Fruit fly (Drosophila melanogaster): ENCODE measurements around the gene Cpr72Ec.

Gene Cpr72Ec

DNA sequence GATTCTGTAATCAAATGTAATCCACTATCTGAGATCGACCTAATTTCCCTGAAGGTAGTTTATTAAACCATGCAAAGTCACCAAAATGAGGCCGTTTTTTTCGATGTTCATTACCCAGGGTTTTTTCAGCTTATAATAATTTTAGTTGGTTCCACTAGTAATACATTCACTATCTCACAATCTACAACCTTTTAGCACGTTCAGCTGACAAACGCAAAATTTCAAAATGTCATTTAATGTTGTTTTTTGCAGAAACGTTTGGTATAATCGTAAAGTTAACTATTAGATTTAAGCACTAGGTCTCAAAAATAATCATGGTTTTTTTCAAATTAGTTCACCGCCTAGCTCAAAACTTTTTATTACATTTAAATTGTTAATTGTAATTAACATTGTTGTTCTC, 33.0 kb upstream of the Cpr72Ec start, which contains the start of gene CG44836:
TSS of gene CG44836 (minus strand) at position 101 of the 400 bp plus-strand sequence.
- TF ChIP-seq esn (GFP tag; optimal IDR thresholded peaks at IDR 0.05), result no peak
- no peak for TF ChIP-seq CG3919 (GFP tag; optimal IDR thresholded peaks at IDR 0.05)
- TF ChIP-seq CG6163 (GFP tag; IDR thresholded peaks at IDR 0.05), result no peak
- TF ChIP-seq CG6276 (GFP tag; optimal IDR thresholded peaks at IDR 0.05), result no peak
- TF ChIP-seq Ets21C (GFP tag; optimal IDR thresholded peaks at IDR 0.05), result no peak
- TF ChIP-seq CG8319 (GFP tag; optimal IDR thresholded peaks at IDR 0.05), result no peak
- TF ChIP-seq CG10631 (GFP tag; optimal IDR thresholded peaks at IDR 0.05), result no peak
- no peak for TF ChIP-seq net (GFP tag; optimal IDR thresholded peaks at IDR 0.05)
- TF ChIP-seq CG15336 (GFP tag; IDR thresholded peaks at IDR 0.05), result no peak
- TF ChIP-seq topi (GFP tag; optimal IDR thresholded peaks at IDR 0.05), result no peak

DNA sequence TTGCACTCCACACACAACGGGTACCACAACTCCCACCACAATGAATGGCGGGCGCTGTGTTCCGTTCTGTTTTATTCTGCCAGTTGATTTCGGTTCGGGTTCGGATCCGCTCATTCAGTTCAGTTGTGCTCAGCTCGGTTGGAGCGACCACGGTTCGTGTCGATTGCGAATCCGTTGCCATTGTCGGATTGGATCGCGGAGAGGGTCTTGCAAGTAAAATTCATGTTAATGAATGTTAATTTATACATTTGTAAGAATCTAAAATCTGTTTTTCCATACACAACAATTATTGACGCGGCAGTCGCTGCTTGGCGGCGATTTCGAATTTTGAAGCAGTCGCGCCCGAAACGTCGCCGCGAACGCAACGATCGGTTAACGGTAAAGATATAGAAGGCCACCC, 27.4 kb upstream of the Cpr72Ec start, which contains the start of gene Gagr:
TSS of gene Gagr (plus strand) at position 81 of the 400 bp plus-strand sequence.
- TF ChIP-seq svp (GFP tag), result peak; percentile 22
- TF ChIP-seq Gug (GFP tag; IDR thresholded peaks at IDR 0.05), result no peak

DNA sequence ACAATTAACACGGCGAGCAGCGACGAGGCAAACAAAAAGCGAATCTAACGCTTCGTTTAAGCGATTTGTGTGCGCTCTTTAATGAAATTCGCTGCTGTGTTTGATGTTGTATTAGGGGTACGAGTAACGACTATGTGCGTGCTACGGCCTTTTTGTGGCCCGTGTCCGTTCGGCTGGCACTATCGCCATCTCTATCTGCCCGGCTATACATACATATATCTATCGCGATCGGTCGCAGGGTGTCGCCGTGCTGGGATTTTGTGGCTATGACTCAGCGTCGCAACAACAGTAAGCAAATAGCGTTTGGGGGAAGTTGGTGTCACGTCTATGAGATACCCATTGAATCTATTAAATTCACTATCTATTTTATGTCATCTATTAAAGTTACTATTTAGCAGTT, 26.6 kb upstream of the Cpr72Ec start:
- TF ChIP-seq CG11902 (GFP tag; optimal IDR thresholded peaks at IDR 0.05) (no peak), fkh (GFP tag; optimal IDR thresholded peaks at IDR 0.05) (peak; percentile 65), Eip93F (GFP tag; optimal IDR thresholded peaks at IDR 0.05) (no peak)

DNA sequence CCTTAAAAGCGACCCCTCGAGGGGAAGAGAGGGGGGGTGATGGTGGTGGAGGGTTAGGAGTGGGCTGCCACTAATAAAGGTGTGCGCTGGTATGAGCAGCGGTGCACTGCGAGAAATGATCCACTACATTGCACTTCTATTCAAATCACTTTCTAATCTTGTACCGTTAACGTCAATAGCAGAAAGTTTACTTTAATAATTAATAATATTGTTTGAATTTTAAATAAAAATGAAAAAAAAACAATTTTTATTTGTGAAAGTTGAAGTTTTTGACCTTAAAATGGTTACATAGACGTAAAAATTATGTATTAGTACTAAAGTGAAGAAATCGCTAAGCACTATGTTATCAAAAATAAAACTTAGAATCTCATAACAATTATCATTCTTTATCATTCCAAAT, 25.7 kb upstream of the Cpr72Ec start:
- TF ChIP-seq dac (GFP tag; optimal IDR thresholded peaks at IDR 0.05) (no peak), CG6163 (GFP tag; IDR thresholded peaks at IDR 0.05) (0 out of 3 replicates have a peak, but pooled peaks have one; percentile 20), CG32006 (GFP tag; optimal IDR thresholded peaks at IDR 0.05) (peak; percentile 37), Blimp-1 (GFP tag; optimal IDR thresholded peaks at IDR 0.05) (no peak), CG8119 (GFP tag; IDR thresholded peaks at IDR 0.05) (0 out of 3 replicates have a peak, but pooled peaks have one; percentile 14), Eip78C (GFP tag) (peak; percentile 30), eg (GFP tag; IDR thresholded peaks at IDR 0.05) (peak; percentile 23; the same call in 1 of the 3 replicates), svp (GFP tag) (peak; percentile 18), CG6276 (GFP tag; optimal IDR thresholded peaks at IDR 0.05) (peak; percentile 7)

DNA sequence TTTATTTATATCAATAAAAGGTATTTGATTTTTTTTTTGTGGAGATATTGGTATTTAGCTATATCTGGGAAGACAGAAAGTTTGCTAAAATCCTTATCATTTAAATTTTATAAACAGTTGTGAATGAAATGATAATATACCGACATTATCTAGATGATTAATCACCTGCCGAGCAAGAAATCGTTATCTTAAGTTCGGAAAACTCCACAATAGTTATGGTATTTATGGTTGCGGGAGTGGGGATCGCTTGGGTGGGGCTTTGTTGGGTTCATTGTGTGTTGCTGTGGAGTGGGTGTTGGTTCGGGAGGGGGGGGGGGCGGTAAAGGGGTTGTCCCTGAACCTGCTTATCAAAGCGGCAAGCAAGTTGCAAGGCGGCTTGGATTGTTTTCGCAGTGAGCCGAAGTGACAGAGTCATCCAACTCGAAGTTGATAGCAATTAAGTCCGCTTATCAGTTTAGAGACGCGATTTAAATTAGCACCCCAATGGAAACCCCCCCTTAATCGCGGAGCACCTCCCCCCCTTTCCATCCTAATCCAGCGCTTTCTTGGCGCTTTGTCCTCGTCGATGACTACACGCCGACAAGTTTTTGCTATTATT, 25.2 kb upstream of the Cpr72Ec start:
- TF ChIP-seq cyc (GFP tag; optimal IDR thresholded peaks at IDR 0.05) (no peak), dsx (GFP tag; optimal IDR thresholded peaks at IDR 0.05; ENCODE audit: poor library complexity, severe bottlenecking) (no peak), Sox14 (GFP tag; optimal IDR thresholded peaks at IDR 0.05) (no peak), CG10669 (GFP tag; optimal IDR thresholded peaks at IDR 0.05) (no peak), pdm3 (GFP tag; optimal IDR thresholded peaks at IDR 0.05) (no peak), CG3919 (GFP tag; optimal IDR thresholded peaks at IDR 0.05) (no peak), ss (GFP tag; optimal IDR thresholded peaks at IDR 0.05) (no peak), CG11902 (GFP tag; optimal IDR thresholded peaks at IDR 0.05) (no peak), Lpt (GFP tag; optimal IDR thresholded peaks at IDR 0.05) (no peak), Gug (GFP tag; IDR thresholded peaks at IDR 0.05) (no peak), fd59A (GFP tag; optimal IDR thresholded peaks at IDR 0.05) (no peak), CG34406 (GFP tag; optimal IDR thresholded peaks at IDR 0.05) (no peak), salr (GFP tag; optimal IDR thresholded peaks at IDR 0.05) (no peak), CG7368 (GFP tag; optimal IDR thresholded peaks at IDR 0.05) (no peak), CG31627 (GFP tag; optimal IDR thresholded peaks at IDR 0.05) (no peak), esn (GFP tag; optimal IDR thresholded peaks at IDR 0.05) (no peak), Eip78C (GFP tag) (no peak), CG6163 (GFP tag; IDR thresholded peaks at IDR 0.05) (no peak)
